Worm (Caenorhabditis elegans) whole organism, L4 larva: ENCODE measurements around the gene mrps-18B.

Source experiments
- R02D3.7 ChIP-seq: fragments of 150-350 bp; sonication (generic microtip); optimal IDR thresholded peaks from 3 replicates; lab custom pipeline; 2014; ENCODE audit warnings: missing biosample characterization, missing genetic modification characterization
- T20F7.1 ChIP-seq: fragments of 200-800 bp; sonication (Bioruptor generic); optimal IDR thresholded peaks from 2 replicates; lab custom pipeline; 2018; ENCODE audit warnings: mild to moderate bottlenecking, missing genetic modification characterization, missing compliant biosample characterization
- T26A8.4 ChIP-seq: fragments of 200-800 bp; sonication (Bioruptor generic); IDR thresholded peaks from 2 replicates; pipeline ENCODE4 v1.3.6; 2022; ENCODE audit warnings: missing genetic modification characterization, missing compliant biosample characterization
- Y105C5A.15 ChIP-seq: fragments of 200-800 bp; sonication (Bioruptor generic); IDR thresholded peaks from 2 replicates; pipeline ENCODE4 v1.3.6; 2022; ENCODE audit warnings: missing genetic modification characterization, missing compliant biosample characterization
- Y75B8A.6 ChIP-seq: fragments of 200-800 bp; sonication (Bioruptor generic); IDR thresholded peaks from 2 replicates; pipeline ENCODE4 v1.3.6; 2022; ENCODE audit warnings: missing genetic modification reagents, missing genetic modification characterization, missing compliant biosample characterization
- aha-1 ChIP-seq: fragments of 150-350 bp; peaks from one replicate; lab custom pipeline; 2014; ENCODE audit warnings: missing biosample characterization, missing genetic modification characterization
- aly-2 ChIP-seq: sonication (generic microtip); optimal IDR thresholded peaks from 2 replicates; lab custom pipeline; 2018; ENCODE audit warnings: missing biosample characterization, missing genetic modification characterization
- ceh-20 ChIP-seq: fragments of 200-800 bp; sonication (Bioruptor generic); IDR thresholded peaks from 2 replicates; pipeline ENCODE4 v1.3.6; 2022; ENCODE audit warnings: missing genetic modification reagents, missing genetic modification characterization, missing compliant biosample characterization
- ceh-28 ChIP-seq: fragments of 150-350 bp; optimal IDR thresholded peaks from 2 replicates; lab custom pipeline; 2014; ENCODE audit warnings: missing biosample characterization, missing genetic modification reagents, missing genetic modification characterization
- ceh-62 ChIP-seq: sonication (generic microtip); optimal IDR thresholded peaks from 2 replicates; lab custom pipeline; 2017; ENCODE audit warnings: missing biosample characterization, missing genetic modification characterization
- ces-1 ChIP-seq: fragments of 150-350 bp; sonication (generic microtip); optimal IDR thresholded peaks from 4 replicates; lab custom pipeline; 2014; ENCODE audit warnings: missing biosample characterization, missing genetic modification reagents, missing genetic modification characterization
- daf-12 ChIP-seq: fragments of 150-350 bp; optimal IDR thresholded peaks from 2 replicates; lab custom pipeline; 2014; ENCODE audit warnings: missing biosample characterization, missing genetic modification reagents, missing genetic modification characterization
- daf-16 ChIP-seq, 3 experiments: sonication (generic microtip); optimal IDR thresholded peaks; 2 replicates each; lab custom pipeline; 2016 to 2017; ENCODE audit warnings: missing genetic modification characterization in 3 of 3, missing genetic modification reagents in 3 of 3, mild to moderate bottlenecking in 2 of 3, missing compliant biosample characterization in 2 of 3, missing biosample characterization in 1 of 3, moderate library complexity in 1 of 3
- daf-19 ChIP-seq: fragments of 200-800 bp; sonication (Bioruptor generic); conservative IDR thresholded peaks from 2 replicates; pipeline ENCODE4 v1.3.6; 2022; ENCODE audit warnings: missing genetic modification characterization, missing compliant biosample characterization
- dmd-6 ChIP-seq: fragments of 200-800 bp; sonication (Bioruptor generic); IDR thresholded peaks from 2 replicates; pipeline ENCODE4 v1.3.6; 2022; ENCODE audit warnings: missing genetic modification reagents, missing genetic modification characterization, missing compliant biosample characterization
- dve-1 ChIP-seq: sonication (generic microtip); optimal IDR thresholded peaks from 2 replicates; lab custom pipeline; 2017; ENCODE audit warnings: antibody characterized with exemption, mild to moderate bottlenecking, missing genetic modification characterization, missing compliant biosample characterization; ENCODE audit not compliant: insufficient read depth
- hif-1 ChIP-seq, 2 experiments: sonication (generic microtip); optimal IDR thresholded peaks; 2 replicates each; lab custom pipeline; 2016 to 2017; ENCODE audit warnings: missing compliant biosample characterization in 2 of 2, missing genetic modification characterization in 2 of 2, missing genetic modification reagents in 2 of 2, missing genotype in 2 of 2, mild to moderate bottlenecking in 1 of 2
- hlh-11 ChIP-seq: fragments of 200-800 bp; sonication (Bioruptor generic); optimal IDR thresholded peaks from 2 replicates; lab custom pipeline; 2018; ENCODE audit warnings: mild to moderate bottlenecking, missing genetic modification characterization, missing compliant biosample characterization
- lin-1 ChIP-seq: fragments of 200-800 bp; sonication (Bioruptor generic); IDR thresholded peaks from 2 replicates; pipeline ENCODE4 v1.3.6; 2022; ENCODE audit warnings: missing genetic modification reagents, missing genetic modification characterization, missing compliant biosample characterization
- lin-13 ChIP-seq: fragments of 150-350 bp; optimal IDR thresholded peaks from 2 replicates; lab custom pipeline; 2014; ENCODE audit warnings: missing biosample characterization, missing genetic modification reagents, missing genetic modification characterization
- lin-38 ChIP-seq: fragments of 200-800 bp; sonication (Bioruptor generic); IDR thresholded peaks from 2 replicates; pipeline ENCODE4 v1.3.6; 2022; ENCODE audit warnings: missing genetic modification reagents, missing genetic modification characterization, missing compliant biosample characterization
- lir-3 ChIP-seq: sonication (generic microtip); optimal IDR thresholded peaks from 2 replicates; lab custom pipeline; 2016; ENCODE audit warnings: mild to moderate bottlenecking, missing genetic modification characterization, missing compliant biosample characterization
- lsy-2 ChIP-seq, 2 experiments: fragments of 150-350 bp in 1 of 2; sonication (generic microtip) in 1 of 2; optimal IDR thresholded peaks; 2 replicates each; lab custom pipeline; 2014 to 2017; ENCODE audit warnings: missing biosample characterization in 2 of 2, missing genetic modification characterization in 2 of 2
- madf-5 ChIP-seq, 2 experiments: fragments of 200-800 bp; sonication (Bioruptor generic); IDR thresholded peaks; 2 replicates each; pipeline ENCODE4 v1.3.6; 2022; ENCODE audit warnings: missing compliant biosample characterization in 2 of 2, missing genetic modification characterization in 2 of 2
- madf-9 ChIP-seq: fragments of 200-800 bp; sonication (Bioruptor generic); conservative IDR thresholded peaks from 2 replicates; pipeline ENCODE4 v1.3.6; 2022; ENCODE audit warnings: missing genetic modification reagents, missing genetic modification characterization, missing compliant biosample characterization
- mdl-1 ChIP-seq, 2 experiments: fragments of 150-350 bp in 1 of 2; sonication (generic microtip) in 1 of 2; optimal IDR thresholded peaks; 2 replicates each; lab custom pipeline; 2014 to 2017; ENCODE audit warnings: missing biosample characterization in 2 of 2, missing genetic modification characterization in 2 of 2
- mdt-29 ChIP-seq: fragments of 200-800 bp; sonication (Bioruptor generic); IDR thresholded peaks from 2 replicates; pipeline ENCODE4 v1.3.6; 2022; ENCODE audit warnings: missing genetic modification reagents, missing genetic modification characterization, missing compliant biosample characterization
- mes-2 ChIP-seq: sonication (generic microtip); optimal IDR thresholded peaks from 2 replicates; lab custom pipeline; 2016; ENCODE audit warnings: missing genotype, mild to moderate bottlenecking, missing genetic modification characterization, missing compliant biosample characterization; ENCODE audit not compliant: poor library complexity, severe bottlenecking
- mxl-2 ChIP-seq: fragments of 200-800 bp; sonication (Bioruptor generic); conservative IDR thresholded peaks from 2 replicates; pipeline ENCODE4 v1.3.6; 2022; ENCODE audit warnings: missing genetic modification reagents, missing genetic modification characterization, missing compliant biosample characterization
- nhr-102 ChIP-seq: sonication (generic microtip); optimal IDR thresholded peaks from 2 replicates; lab custom pipeline; 2016; ENCODE audit warnings: mild to moderate bottlenecking, missing genetic modification characterization, moderate library complexity, missing compliant biosample characterization
- nhr-28 ChIP-seq: fragments of 150-350 bp; optimal IDR thresholded peaks from 2 replicates; lab custom pipeline; 2014; ENCODE audit warnings: missing biosample characterization, missing genetic modification characterization
- nhr-48 ChIP-seq: sonication (generic microtip); optimal IDR thresholded peaks from 2 replicates; lab custom pipeline; 2016; ENCODE audit warnings: mild to moderate bottlenecking, missing genetic modification characterization, missing compliant biosample characterization
- nhr-76 ChIP-seq: fragments of 150-350 bp; optimal IDR thresholded peaks from 2 replicates; lab custom pipeline; 2014; ENCODE audit warnings: missing biosample characterization, missing genetic modification characterization
- nhr-77 ChIP-seq: fragments of 150-350 bp; optimal IDR thresholded peaks from 2 replicates; lab custom pipeline; 2014; ENCODE audit warnings: missing biosample characterization, missing genetic modification characterization
- pha-4 ChIP-seq, 2 experiments: fragments of 150-350 bp in 1 of 2; fragments of 200-800 bp in 1 of 2; sonication (Bioruptor generic) in 1 of 2; IDR thresholded peaks in 1 of 2; optimal IDR thresholded peaks in 1 of 2; 2 replicates each; pipeline versions ENCODE4 v1.3.6 to Lab custom; 2014 to 2022; ENCODE audit warnings: missing genetic modification characterization in 2 of 2, missing genetic modification reagents in 2 of 2, missing biosample characterization in 1 of 2, missing compliant biosample characterization in 1 of 2
- php-3 ChIP-seq: fragments of 200-800 bp; sonication (Bioruptor generic); IDR thresholded peaks from 2 replicates; pipeline ENCODE4 v1.3.6; 2022; ENCODE audit warnings: missing genetic modification reagents, missing genetic modification characterization, missing compliant biosample characterization
- pqm-1 ChIP-seq: sonication (generic microtip); optimal IDR thresholded peaks from 2 replicates; lab custom pipeline; 2017; ENCODE audit warnings: missing biosample characterization, missing genetic modification characterization
- skn-1 ChIP-seq: fragments of 150-350 bp; optimal IDR thresholded peaks from 2 replicates; lab custom pipeline; 2014; ENCODE audit warnings: missing biosample characterization, missing genetic modification characterization
- snpc-4 ChIP-seq: fragments of 150-350 bp; optimal IDR thresholded peaks from 2 replicates; lab custom pipeline; 2014; ENCODE audit warnings: missing biosample characterization, missing genetic modification characterization
- tra-1 ChIP-seq: fragments of 200-800 bp; sonication (Bioruptor generic); IDR thresholded peaks from 2 replicates; pipeline ENCODE4 v1.3.6; 2022; ENCODE audit warnings: missing genetic modification reagents, missing genetic modification characterization, missing compliant biosample characterization
- unc-62 ChIP-seq, 3 experiments: fragments of 150-350 bp in 1 of 3; sonication (generic microtip); optimal IDR thresholded peaks in 2 of 3; peaks in 1 of 3; 1 replicate in 1 of 3; 2 replicates in 2 of 3; lab custom pipeline; 2014 to 2017; ENCODE audit warnings: missing biosample characterization in 3 of 3, missing genetic modification characterization in 3 of 3, missing genetic modification reagents in 3 of 3, missing genotype in 1 of 3
- vab-7 ChIP-seq: fragments of 200-800 bp; sonication (Bioruptor generic); IDR thresholded peaks from 2 replicates; pipeline ENCODE4 v1.3.6; 2022; ENCODE audit warnings: missing genetic modification reagents, missing genetic modification characterization, missing compliant biosample characterization
- zip-11 ChIP-seq: fragments of 200-800 bp; sonication (Bioruptor generic); IDR thresholded peaks from 2 replicates; pipeline ENCODE4 v1.3.6; 2022; ENCODE audit warnings: missing genetic modification characterization, missing compliant biosample characterization
- zip-2 ChIP-seq: fragments of 150-350 bp; optimal IDR thresholded peaks from 2 replicates; lab custom pipeline; 2014; ENCODE audit warnings: missing biosample characterization, missing genetic modification characterization

The mrps-18B gene

DNA sequence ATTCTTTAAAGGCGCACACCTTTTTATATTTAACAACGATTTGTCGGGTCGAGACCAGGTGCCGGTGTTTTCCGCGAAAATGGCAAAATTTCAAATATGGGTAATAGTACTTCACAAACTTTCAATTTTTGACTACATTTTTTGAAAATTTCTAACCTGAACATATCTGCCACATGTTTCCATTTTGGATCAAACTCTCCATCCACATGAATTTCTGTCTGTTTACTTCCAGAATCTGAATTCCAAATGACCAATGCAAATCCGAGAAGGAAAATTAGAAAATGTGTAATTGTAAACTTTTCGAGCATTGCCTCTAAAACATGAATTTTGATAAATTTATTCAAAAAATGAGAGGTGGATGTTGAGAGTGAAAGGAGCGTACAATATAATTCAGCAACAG is 45.3 kb upstream of the mrps-18B start, which contains the start of gene lact-4:
Gene lact-4 (minus strand): TSS at position 313 of the 400 bp plus-strand sequence.
- TF ChIP-seq Y105C5A.15 (GFP tag; lab: Robert Waterston, UW), result 0 out of 2 replicates have a peak, but pooled peaks have one; percentile 8
- TF ChIP-seq pqm-1, result no peak
- peak in 1 of 2 experiments; percentile 11 for TF ChIP-seq unc-62 (GFP tag; optimal IDR thresholded peaks at IDR 0.05 in 1 of 2; lab: Kevin White, UChicago)
- no peak for TF ChIP-seq unc-62 (tag; optimal IDR thresholded peaks at IDR 0.05; lab: Kevin White, UChicago)
- TF ChIP-seq lin-1, result no peak
- no peak for TF ChIP-seq lir-3 (tag; lab: Kevin White, UChicago)
- peak; percentile 93 for TF ChIP-seq aha-1 (tag; lab: Kevin White, UChicago)
- TF ChIP-seq snpc-4 (tag; lab: Kevin White, UChicago), result no peak
- TF ChIP-seq aly-2 (tag; lab: Kevin White, UChicago), result no peak
- no peak for TF ChIP-seq daf-12

DNA sequence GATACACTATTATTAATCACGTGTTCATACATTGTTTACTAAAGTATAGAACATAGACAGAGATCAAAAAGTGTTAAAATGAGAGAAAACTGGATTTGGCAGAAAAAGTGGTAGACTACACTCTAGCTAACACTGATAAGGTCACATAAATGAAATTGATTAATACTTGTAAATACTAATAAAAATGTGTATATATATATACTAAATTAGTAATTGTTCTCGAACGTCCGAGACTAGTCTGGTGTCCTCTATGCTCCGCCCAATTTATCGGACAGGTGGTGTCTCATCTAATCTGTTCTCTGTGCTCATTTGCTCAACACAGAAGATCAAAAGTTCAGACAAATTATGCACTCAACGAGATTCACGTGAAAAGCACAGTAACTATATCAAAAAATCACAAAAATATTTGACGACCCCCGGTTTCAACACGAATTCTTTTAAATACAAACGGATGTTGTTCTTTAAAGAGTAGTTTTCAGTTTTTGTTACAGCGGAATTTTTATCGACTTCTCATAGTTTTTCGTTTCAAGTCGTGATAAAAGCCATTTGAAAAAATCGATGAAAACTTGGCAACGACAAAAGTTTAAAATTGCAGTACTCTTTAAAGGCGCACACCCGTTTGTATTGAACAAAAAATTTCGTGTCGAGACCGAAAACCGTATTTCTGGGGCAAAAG is 44.3 kb upstream of the mrps-18B start:
- peak; percentile 39 for TF ChIP-seq nhr-77 (tag; lab: Kevin White, UChicago)
- TF ChIP-seq dve-1 (tag; lab: Kevin White, UChicago), result peak; percentile 11
- TF ChIP-seq zip-2 (tag; lab: Kevin White, UChicago), result no peak
- peak; percentile 60 for TF ChIP-seq hlh-11 (tag; lab: Kevin White, UChicago)
- TF ChIP-seq unc-62 (GFP tag; optimal IDR thresholded peaks at IDR 0.05 in 1 of 2; lab: Kevin White, UChicago), result peak in 1 of 2 experiments; percentile 5
- TF ChIP-seq unc-62 (tag; optimal IDR thresholded peaks at IDR 0.05; lab: Kevin White, UChicago), result no peak
- no peak for TF ChIP-seq R02D3.7
- TF ChIP-seq daf-19 (GFP tag; lab: Robert Waterston, UW), result 0 out of 2 replicates have a peak, but pooled peaks have one; percentile 10
- TF ChIP-seq T26A8.4, result peak; percentile 37
- no peak for TF ChIP-seq ceh-62 (tag; lab: Kevin White, UChicago)
- 0 out of 2 replicates have a peak, but pooled peaks have one; percentile 23 for TF ChIP-seq tra-1 (GFP tag; lab: Robert Waterston, UW)
- TF ChIP-seq mdl-1 (tag; optimal IDR thresholded peaks at IDR 0.05; lab: Kevin White, UChicago), result peak in 1 of 2 experiments; percentile 17
- TF ChIP-seq pha-4 (GFP tag; IDR thresholded peaks at IDR 0.05; lab: Robert Waterston, UW), result peak; percentile 27; the same call in 1 of the 2 replicates
- no peak for TF ChIP-seq pha-4 (tag; optimal IDR thresholded peaks at IDR 0.05; lab: Kevin White, UChicago)
- TF ChIP-seq lin-1, result 0 out of 2 replicates have a peak, but pooled peaks have one; percentile 8
- peak; percentile 98 for TF ChIP-seq aha-1 (tag; lab: Kevin White, UChicago)
- TF ChIP-seq nhr-28, result peak; percentile 24
- TF ChIP-seq skn-1, result no peak
- peak in 1 of 2 experiments; percentile 75 for TF ChIP-seq hif-1 (tag; optimal IDR thresholded peaks at IDR 0.05; lab: Kevin White, UChicago)
- TF ChIP-seq mdt-29 (GFP tag; lab: Robert Waterston, UW), result peak; percentile 69
- TF ChIP-seq ceh-28 (tag; lab: Kevin White, UChicago), result no peak
- peak in 1 of 2 experiments; percentile 52 for TF ChIP-seq lsy-2 (tag; optimal IDR thresholded peaks at IDR 0.05; lab: Kevin White, UChicago)
- peak; percentile 56 for TF ChIP-seq nhr-48 (tag; lab: Kevin White, UChicago)
- no peak for TF ChIP-seq ceh-20 (GFP tag; lab: Robert Waterston, UW)
- TF ChIP-seq T20F7.1 (GFP tag; lab: Kevin White, UChicago), result peak; percentile 42
- TF ChIP-seq snpc-4 (tag; lab: Kevin White, UChicago), result no peak
- no peak for TF ChIP-seq lir-3 (tag; lab: Kevin White, UChicago)
- no peak for TF ChIP-seq nhr-76
- peak; percentile 83 for TF ChIP-seq mxl-2 (GFP tag; lab: Robert Waterston, UW)
- TF ChIP-seq daf-16 (GFP tag; optimal IDR thresholded peaks at IDR 0.05; lab: Kevin White, UChicago), result peak in 1 of 2 experiments; percentile 87
- peak; percentile 70 for TF ChIP-seq daf-16 (tag; optimal IDR thresholded peaks at IDR 0.05; lab: Kevin White, UChicago)
- peak; percentile 40 for TF ChIP-seq nhr-102 (tag; lab: Kevin White, UChicago)
- 0 out of 2 replicates have a peak, but pooled peaks have one; percentile 48 for TF ChIP-seq Y105C5A.15 (GFP tag; lab: Robert Waterston, UW)
- 0 out of 2 replicates have a peak, but pooled peaks have one; percentile 27 for TF ChIP-seq lin-38
- no peak for TF ChIP-seq ces-1
- TF ChIP-seq mes-2 (tag; lab: Kevin White, UChicago), result no peak
- no peak for TF ChIP-seq vab-7 (GFP tag; lab: Robert Waterston, UW)
- TF ChIP-seq lin-13, result no peak
- peak; percentile 47 for TF ChIP-seq php-3
- no peak for TF ChIP-seq madf-9 (GFP tag; lab: Robert Waterston, UW)
- 0 out of 2 replicates have a peak, but pooled peaks have one; percentile 41 for TF ChIP-seq Y75B8A.6 (GFP tag; lab: Robert Waterston, UW)
- TF ChIP-seq dmd-6, result peak; percentile 72
- TF ChIP-seq zip-11, result 0 out of 2 replicates have a peak, but pooled peaks have one; percentile 14
- peak in 1 of 2 experiments; percentile 11; a peak in 1 of 4 replicates for TF ChIP-seq madf-5 (GFP tag; IDR thresholded peaks at IDR 0.05; lab: Robert Waterston, UW)
